Fruit fly (Drosophila melanogaster) whole organism, prepupa: Measurements from ENCODE around the gene sno.

Experiments
- Blimp-1 ChIP-seq: fragments of 200-800 bp; sonication (Bioruptor generic); optimal IDR thresholded peaks from 3 replicates; lab custom pipeline; 2017; ENCODE audit warnings: missing biosample characterization, missing genetic modification characterization, mild to moderate bottlenecking, moderate library complexity, missing genetic modification reagents
- CG10631 ChIP-seq: fragments of 200-800 bp; sonication (Bioruptor generic); optimal IDR thresholded peaks from 2 replicates; lab custom pipeline; 2016; ENCODE audit warnings: missing biosample characterization, missing genetic modification characterization
- CG10669 ChIP-seq: fragments of 200-800 bp; sonication (Bioruptor generic); optimal IDR thresholded peaks from 3 replicates; lab custom pipeline; 2018; ENCODE audit warnings: missing biosample characterization, mild to moderate bottlenecking, missing genetic modification characterization, moderate library complexity
- CG11762 ChIP-seq: fragments of 200-800 bp; sonication (Bioruptor generic); optimal IDR thresholded peaks from 3 replicates; lab custom pipeline; 2016; ENCODE audit warnings: missing biosample characterization, missing genetic modification characterization; ENCODE audit not compliant: insufficient read depth
- CG11902 ChIP-seq: fragments of 200-800 bp; sonication (Bioruptor generic); optimal IDR thresholded peaks from 3 replicates; lab custom pipeline; 2016; ENCODE audit warnings: missing biosample characterization, missing genetic modification characterization
- CG15336 ChIP-seq: fragments of 200-800 bp; sonication (Bioruptor generic); IDR thresholded peaks from 2 replicates; pipeline ENCODE4 v1.3.6; 2022; ENCODE audit warnings: missing biosample characterization, missing genetic modification characterization
- CG1621 ChIP-seq: fragments of 200-800 bp; sonication (Bioruptor generic); optimal IDR thresholded peaks from 3 replicates; lab custom pipeline; 2018; ENCODE audit warnings: missing biosample characterization, mild to moderate bottlenecking, missing genetic modification characterization
- CG16779 ChIP-seq: fragments of 200-800 bp; sonication (Bioruptor generic); optimal IDR thresholded peaks from 3 replicates; lab custom pipeline; 2017; ENCODE audit warnings: missing biosample characterization, mild to moderate bottlenecking, missing genetic modification characterization
- CG3032 ChIP-seq: fragments of 200-800 bp; optimal IDR thresholded peaks from 2 replicates; lab custom pipeline; 2019; ENCODE audit warnings: missing biosample characterization, mild to moderate bottlenecking, missing genetic modification characterization, moderate library complexity
- CG31627 ChIP-seq: fragments of 200-800 bp; sonication (Bioruptor generic); optimal IDR thresholded peaks from 3 replicates; lab custom pipeline; 2016; ENCODE audit warnings: missing biosample characterization, missing genetic modification characterization
- CG32006 ChIP-seq: fragments of 200-800 bp; sonication (Bioruptor generic); optimal IDR thresholded peaks from 3 replicates; lab custom pipeline; 2017; ENCODE audit warnings: missing biosample characterization, mild to moderate bottlenecking, missing genetic modification characterization
- CG34406 ChIP-seq: fragments of 200-800 bp; sonication (Bioruptor generic); optimal IDR thresholded peaks from 3 replicates; lab custom pipeline; 2016; ENCODE audit warnings: missing biosample characterization, missing genetic modification characterization
- CG4318 ChIP-seq: fragments of 200-800 bp; sonication (Bioruptor generic); optimal IDR thresholded peaks from 3 replicates; lab custom pipeline; 2017; ENCODE audit warnings: missing biosample characterization, mild to moderate bottlenecking, missing genetic modification characterization
- CG6163 ChIP-seq: fragments of 200-800 bp; sonication (Bioruptor generic); IDR thresholded peaks from 3 replicates; pipeline ENCODE4 v1.3.6; 2022; ENCODE audit warnings: missing biosample characterization, missing genetic modification characterization
- CG6792 ChIP-seq: fragments of 200-800 bp; sonication (Bioruptor generic); optimal IDR thresholded peaks from 3 replicates; lab custom pipeline; 2016; ENCODE audit warnings: missing biosample characterization, missing genetic modification characterization
- CG6854 ChIP-seq: fragments of 200-800 bp; sonication (Bioruptor generic); optimal IDR thresholded peaks from 2 replicates; lab custom pipeline; 2017; ENCODE audit warnings: missing biosample characterization, mild to moderate bottlenecking, missing genetic modification characterization
- CG7368 ChIP-seq: fragments of 200-800 bp; sonication (Bioruptor generic); optimal IDR thresholded peaks from 3 replicates; lab custom pipeline; 2016; ENCODE audit warnings: missing biosample characterization, missing genetic modification characterization
- CG8319 ChIP-seq: fragments of 200-800 bp; sonication (Bioruptor generic); optimal IDR thresholded peaks from 3 replicates; lab custom pipeline; 2016; ENCODE audit warnings: missing biosample characterization, missing genetic modification characterization
- CG8632 ChIP-seq: fragments of 200-800 bp; sonication (Bioruptor generic); optimal IDR thresholded peaks from 3 replicates; lab custom pipeline; 2016; ENCODE audit warnings: missing biosample characterization, missing genetic modification characterization
- CG9139 ChIP-seq: fragments of 200-800 bp; sonication (Bioruptor generic); optimal IDR thresholded peaks from 3 replicates; lab custom pipeline; 2017; ENCODE audit warnings: missing biosample characterization, mild to moderate bottlenecking, missing genetic modification characterization
- Eip75B ChIP-seq: fragments of 200-800 bp; sonication (Bioruptor generic); optimal IDR thresholded peaks from 3 replicates; lab custom pipeline; 2016; ENCODE audit warnings: missing biosample characterization, missing genetic modification characterization
- Eip78C ChIP-seq: fragments of 200-800 bp; sonication (Bioruptor generic); peaks from one replicate; lab custom pipeline; 2016; ENCODE audit warnings: missing biosample characterization, missing genetic modification characterization
- Eip93F ChIP-seq: fragments of 200-800 bp; sonication (Bioruptor generic); optimal IDR thresholded peaks from 2 replicates; lab custom pipeline; 2016; ENCODE audit warnings: missing biosample characterization, mild to moderate bottlenecking, missing genetic modification characterization
- Ets21C ChIP-seq: fragments of 200-800 bp; sonication (Bioruptor generic); optimal IDR thresholded peaks from 3 replicates; lab custom pipeline; 2016; ENCODE audit warnings: missing biosample characterization, missing genetic modification characterization
- Ets96B ChIP-seq: fragments of 200-800 bp; optimal IDR thresholded peaks from 2 replicates; lab custom pipeline; 2019; ENCODE audit warnings: missing biosample characterization, mild to moderate bottlenecking, missing genetic modification characterization, moderate library complexity
- Gug ChIP-seq: fragments of 200-800 bp; sonication (Bioruptor generic); IDR thresholded peaks from 2 replicates; pipeline ENCODE4 v1.3.6; 2022; ENCODE audit warnings: missing biosample characterization, missing genetic modification characterization
- Hr38 ChIP-seq: sonication (Bioruptor generic); optimal IDR thresholded peaks from 2 replicates; lab custom pipeline; 2016; ENCODE audit warnings: missing biosample characterization, missing genetic modification characterization
- Hr39 ChIP-seq: fragments of 200-800 bp; sonication (Bioruptor generic); optimal IDR thresholded peaks from 2 replicates; lab custom pipeline; 2016; ENCODE audit warnings: missing biosample characterization, missing genetic modification characterization
- Hr4 ChIP-seq: fragments of 200-800 bp; sonication (Bioruptor generic); optimal IDR thresholded peaks from 3 replicates; lab custom pipeline; 2016; ENCODE audit warnings: missing biosample characterization, missing genetic modification characterization
- Lpt ChIP-seq: fragments of 200-800 bp; sonication (Bioruptor generic); optimal IDR thresholded peaks from 3 replicates; lab custom pipeline; 2016; ENCODE audit warnings: missing biosample characterization, missing genetic modification characterization
- Met ChIP-seq: fragments of 200-800 bp; sonication (Bioruptor generic); optimal IDR thresholded peaks from 3 replicates; lab custom pipeline; 2016; ENCODE audit warnings: missing biosample characterization, missing genetic modification characterization
- OdsH ChIP-seq: fragments of 200-800 bp; sonication (Bioruptor generic); optimal IDR thresholded peaks from 3 replicates; lab custom pipeline; 2016; ENCODE audit warnings: missing biosample characterization, missing genetic modification characterization
- Smox ChIP-seq: fragments of 200-800 bp; sonication (Bioruptor generic); optimal IDR thresholded peaks from 3 replicates; lab custom pipeline; 2016; ENCODE audit warnings: missing biosample characterization, missing genetic modification characterization
- Sox102F ChIP-seq: fragments of 200-800 bp; sonication (Bioruptor generic); optimal IDR thresholded peaks from 2 replicates; lab custom pipeline; 2016; ENCODE audit warnings: missing biosample characterization, mild to moderate bottlenecking, missing genetic modification characterization
- Sox14 ChIP-seq: fragments of 200-800 bp; sonication (Bioruptor generic); optimal IDR thresholded peaks from 3 replicates; lab custom pipeline; 2016; ENCODE audit warnings: missing biosample characterization, missing genetic modification characterization
- Sox15 ChIP-seq: fragments of 200-800 bp; sonication (Bioruptor generic); optimal IDR thresholded peaks from 3 replicates; lab custom pipeline; 2016; ENCODE audit warnings: missing biosample characterization, missing genetic modification characterization
- acj6 ChIP-seq: fragments of 200-800 bp; sonication (Bioruptor generic); optimal IDR thresholded peaks from 3 replicates; lab custom pipeline; 2016; ENCODE audit warnings: missing biosample characterization, missing genetic modification characterization
- cyc ChIP-seq: fragments of 200-800 bp; sonication (Bioruptor generic); optimal IDR thresholded peaks from 3 replicates; lab custom pipeline; 2016; ENCODE audit warnings: missing biosample characterization, missing genetic modification characterization
- dac ChIP-seq: fragments of 200-800 bp; sonication (Bioruptor generic); optimal IDR thresholded peaks from 2 replicates; lab custom pipeline; 2017; ENCODE audit warnings: missing biosample characterization, mild to moderate bottlenecking, missing genetic modification characterization
- dsx ChIP-seq: fragments of 200-800 bp; optimal IDR thresholded peaks from 3 replicates; lab custom pipeline; 2019; ENCODE audit warnings: missing biosample characterization, mild to moderate bottlenecking, missing genetic modification characterization, moderate library complexity; ENCODE audit not compliant: poor library complexity, severe bottlenecking
- eg ChIP-seq: fragments of 200-800 bp; sonication (Bioruptor generic); IDR thresholded peaks from 3 replicates; pipeline ENCODE4 v1.3.6; 2022; ENCODE audit warnings: missing biosample characterization, missing genetic modification characterization
- esn ChIP-seq: fragments of 200-800 bp; sonication (Bioruptor generic); optimal IDR thresholded peaks from 2 replicates; lab custom pipeline; 2016; ENCODE audit warnings: missing biosample characterization, mild to moderate bottlenecking, missing genetic modification characterization, moderate library complexity
- fd59A ChIP-seq: fragments of 200-800 bp; sonication (Bioruptor generic); optimal IDR thresholded peaks from 2 replicates; lab custom pipeline; 2017; ENCODE audit warnings: missing biosample characterization, mild to moderate bottlenecking, missing genetic modification characterization, missing genetic modification reagents
- fd85E ChIP-seq: fragments of 200-800 bp; sonication (Bioruptor generic); optimal IDR thresholded peaks from 3 replicates; lab custom pipeline; 2016; ENCODE audit warnings: missing biosample characterization, missing genetic modification characterization
- fkh ChIP-seq: fragments of 200-800 bp; sonication (Bioruptor generic); optimal IDR thresholded peaks from 3 replicates; lab custom pipeline; 2017; ENCODE audit warnings: missing biosample characterization, mild to moderate bottlenecking, missing genetic modification characterization, moderate library complexity
- lz ChIP-seq: fragments of 200-800 bp; sonication (Bioruptor generic); optimal IDR thresholded peaks from 3 replicates; lab custom pipeline; 2016; ENCODE audit warnings: missing biosample characterization, missing genetic modification characterization
- net ChIP-seq: fragments of 200-800 bp; sonication (Bioruptor generic); optimal IDR thresholded peaks from 3 replicates; lab custom pipeline; 2016; ENCODE audit warnings: missing biosample characterization, missing genetic modification characterization
- pdm3 ChIP-seq: fragments of 200-800 bp; sonication (Bioruptor generic); optimal IDR thresholded peaks from 3 replicates; lab custom pipeline; 2016; ENCODE audit warnings: missing biosample characterization, missing genetic modification characterization
- salr ChIP-seq, 2 experiments: fragments of 200-800 bp; sonication (Bioruptor generic); optimal IDR thresholded peaks; 3 replicates each; lab custom pipeline; 2016 to 2018; ENCODE audit warnings: missing biosample characterization in 2 of 2, missing genetic modification characterization in 2 of 2, mild to moderate bottlenecking in 1 of 2
- ss ChIP-seq, 2 experiments: fragments of 200-800 bp; sonication (Bioruptor generic); optimal IDR thresholded peaks; 2 replicates in 1 of 2; 3 replicates in 1 of 2; lab custom pipeline; 2017 to 2018; ENCODE audit warnings: mild to moderate bottlenecking in 2 of 2, missing biosample characterization in 2 of 2, missing genetic modification characterization in 2 of 2, moderate library complexity in 1 of 2
- topi ChIP-seq: fragments of 200-800 bp; sonication (Bioruptor generic); optimal IDR thresholded peaks from 3 replicates; lab custom pipeline; 2016; ENCODE audit warnings: missing biosample characterization, missing genetic modification characterization
- vri ChIP-seq: fragments of 200-800 bp; sonication (Bioruptor generic); optimal IDR thresholded peaks from 3 replicates; lab custom pipeline; 2016; ENCODE audit warnings: missing biosample characterization, mild to moderate bottlenecking, missing genetic modification characterization

Gene sno

dm6 chrX:13159481-13159880 is 52.0 kb downstream of the sno start, which contains the start of the genes Bap60 and CG12096:
Gene Bap60 (minus strand): TSS chrX:13159508.
Gene CG12096 (plus strand): TSS chrX:13159604.
- TF ChIP-seq Lpt (GFP tag; lab: Kevin White, UChicago) (peak; percentile 25), net (GFP tag; lab: Kevin White, UChicago) (no peak), Sox102F (GFP tag; lab: Kevin White, UChicago) (no peak), topi (peak; percentile 78), Ets96B (tag; lab: Kevin White, UChicago) (peak; percentile 58), Sox14 (GFP tag; lab: Kevin White, UChicago) (peak; percentile 84), Eip93F (GFP tag; lab: Kevin White, UChicago) (no peak), acj6 (peak; percentile 63), OdsH (no peak), CG11902 (GFP tag; lab: Kevin White, UChicago) (peak; percentile 58), fd59A (GFP tag; lab: Kevin White, UChicago) (no peak), Hr39 (GFP tag; lab: Kevin White, UChicago) (peak; percentile 84), CG1621 (tag; lab: Kevin White, UChicago) (peak; percentile 33), Met (GFP tag; lab: Kevin White, UChicago) (no peak), CG11762 (GFP tag; lab: Kevin White, UChicago) (no peak), esn (GFP tag; lab: Kevin White, UChicago) (peak; percentile 81), vri (GFP tag; lab: Kevin White, UChicago) (no peak), Eip78C (GFP tag; lab: Kevin White, UChicago) (peak; percentile 88), salr (GFP tag; optimal IDR thresholded peaks at IDR 0.05; lab: Kevin White, UChicago) (peak in 1 of 2 experiments; percentile 43), Sox15 (GFP tag; lab: Kevin White, UChicago) (peak; percentile 57), CG16779 (tag; lab: Kevin White, UChicago) (no peak), pdm3 (GFP tag; lab: Kevin White, UChicago) (peak; percentile 78), CG9139 (GFP tag; lab: Kevin White, UChicago) (no peak), Hr38 (GFP tag; lab: Kevin White, UChicago) (no peak), CG31627 (peak; percentile 82), Blimp-1 (GFP tag; lab: Kevin White, UChicago) (no peak), dac (peak; percentile 35), CG7368 (no peak), CG8319 (no peak), CG10631 (GFP tag; lab: Kevin White, UChicago) (peak; percentile 70), Eip75B (GFP tag; lab: Kevin White, UChicago) (no peak), cyc (peak; percentile 79), CG10669 (GFP tag; lab: Kevin White, UChicago) (no peak), CG8632 (GFP tag; lab: Kevin White, UChicago) (peak; percentile 56), dsx (GFP tag; lab: Kevin White, UChicago) (no peak), CG6792 (GFP tag; lab: Kevin White, UChicago) (peak; percentile 69), Gug (GFP tag; lab: Robert Waterston, UW) (peak; percentile 48; the same call in 1 of the 2 replicates), CG6854 (no peak), CG15336 (GFP tag; lab: Robert Waterston, UW) (no peak), CG4318 (GFP tag; lab: Kevin White, UChicago) (no peak), Ets21C (GFP tag; lab: Kevin White, UChicago) (peak; percentile 73), fd85E (no peak), Smox (GFP tag; lab: Kevin White, UChicago) (peak; percentile 62), CG34406 (peak; percentile 58), CG3032 (tag; lab: Kevin White, UChicago) (peak; percentile 81), CG6163 (peak; percentile 66; the same call in 2 of the 3 replicates), eg (peak; percentile 58; the same call in 1 of the 3 replicates), lz (peak; percentile 86), fkh (no peak), ss (GFP tag; optimal IDR thresholded peaks at IDR 0.05; lab: Kevin White, UChicago) (no peak), CG32006 (GFP tag; lab: Kevin White, UChicago) (peak; percentile 75), Hr4 (GFP tag; lab: Kevin White, UChicago) (peak; percentile 74)
